Fruit fly (Drosophila melanogaster) whole organism, embryonic: ENCODE measurements around the gene CG18563.
A peak's percentile ranks its signal among the peaks of the same experiment; 100 is the strongest.

Experiments used
- C15 ChIP-seq: fragments of 200-800 bp; sonication (Bioruptor generic); IDR thresholded peaks from 3 replicates; pipeline ENCODE4 v1.3.6; 2022; ENCODE audit warnings: missing biosample characterization, missing genetic modification characterization
- CG10654 ChIP-seq: fragments of 200-800 bp; sonication (Bioruptor generic); optimal IDR thresholded peaks from 2 replicates; lab custom pipeline; 2016; ENCODE audit warnings: missing biosample characterization, missing genetic modification characterization
- CG11398 ChIP-seq: fragments of 200-800 bp; sonication (Bioruptor generic); optimal IDR thresholded peaks from 2 replicates; lab custom pipeline; 2016; ENCODE audit warnings: missing biosample characterization, missing genetic modification characterization
- CG11695 ChIP-seq: fragments of 200-800 bp; sonication (Bioruptor generic); IDR thresholded peaks from 3 replicates; pipeline ENCODE4 v1.3.6; 2022; ENCODE audit warnings: missing biosample characterization, missing genetic modification characterization
- CG14014 ChIP-seq: fragments of 200-800 bp; sonication (Bioruptor generic); IDR thresholded peaks from 2 replicates; pipeline ENCODE4 v1.3.6; 2022; ENCODE audit warnings: missing biosample characterization, missing genetic modification characterization
- CG17802 ChIP-seq: fragments of 200-800 bp; sonication (Bioruptor generic); optimal IDR thresholded peaks from 2 replicates; lab custom pipeline; 2018; ENCODE audit warnings: missing biosample characterization, mild to moderate bottlenecking, missing genetic modification characterization, moderate library complexity
- CG2199 ChIP-seq: fragments of 200-800 bp; sonication (Bioruptor generic); IDR thresholded peaks from 3 replicates; pipeline ENCODE4 v1.3.6; 2022; ENCODE audit warnings: missing biosample characterization, missing genetic modification characterization
- CG2875 ChIP-seq: fragments of 200-800 bp; sonication (Bioruptor generic); optimal IDR thresholded peaks from 2 replicates; lab custom pipeline; 2017; ENCODE audit warnings: missing biosample characterization, mild to moderate bottlenecking, missing genetic modification characterization, missing genetic modification reagents
- CG31365 ChIP-seq: fragments of 200-800 bp; sonication (Bioruptor generic); optimal IDR thresholded peaks from 2 replicates; lab custom pipeline; 2018; ENCODE audit warnings: missing biosample characterization, mild to moderate bottlenecking, missing genetic modification characterization
- CG3726 ChIP-seq: fragments of 200-800 bp; sonication (Bioruptor generic); IDR thresholded peaks from 3 replicates; pipeline ENCODE4, ENCODE4 v1.3.6; 2022; ENCODE audit warnings: missing biosample characterization, missing genetic modification characterization
- CG42726 ChIP-seq: fragments of 200-800 bp; sonication (Bioruptor generic); IDR thresholded peaks from 2 replicates; pipeline ENCODE4 v1.3.6; 2022; ENCODE audit warnings: missing biosample characterization, missing genetic modification characterization; ENCODE audit not compliant: partially characterized antibody
- CG4404 ChIP-seq: fragments of 200-800 bp; sonication (Bioruptor generic); IDR thresholded peaks from 2 replicates; pipeline ENCODE4 v1.3.6; 2022; ENCODE audit warnings: missing biosample characterization, missing genetic modification characterization
- CG4707 ChIP-seq: fragments of 200-800 bp; sonication (Bioruptor generic); optimal IDR thresholded peaks from 2 replicates; lab custom pipeline; 2018; ENCODE audit warnings: missing biosample characterization, mild to moderate bottlenecking, missing genetic modification characterization, moderate library complexity
- CG4730 ChIP-seq: fragments of 200-800 bp; sonication (Bioruptor generic); IDR thresholded peaks from 2 replicates; pipeline ENCODE4 v1.3.6; 2022; ENCODE audit warnings: missing biosample characterization, missing genetic modification characterization
- CG4820 ChIP-seq: fragments of 200-800 bp; sonication (Bioruptor generic); optimal IDR thresholded peaks from 3 replicates; lab custom pipeline; 2016; ENCODE audit warnings: missing biosample characterization, missing genetic modification characterization
- CG6272 ChIP-seq: fragments of 200-800 bp; sonication (Bioruptor generic); IDR thresholded peaks from 2 replicates; pipeline ENCODE4 v1.3.6; 2022; ENCODE audit warnings: missing biosample characterization, missing genetic modification characterization
- D ChIP-seq, 2 experiments: fragments of 200-800 bp in 1 of 2; fragments of >200 bp in 1 of 2; sonication (Bioruptor generic) in 1 of 2; optimal IDR thresholded peaks; 2 replicates in 1 of 2; 3 replicates in 1 of 2; lab custom pipeline; 2017; ENCODE audit warnings: mild to moderate bottlenecking in 1 of 2, missing biosample characterization in 1 of 2, missing genetic modification characterization in 1 of 2, missing genetic modification reagents in 1 of 2
- Doc2 ChIP-seq: fragments of 200-800 bp; sonication (Bioruptor generic); IDR thresholded peaks from 2 replicates; pipeline ENCODE4 v1.3.6; 2022; ENCODE audit warnings: missing biosample characterization, missing genetic modification characterization
- Fer3 ChIP-seq: fragments of 200-800 bp; sonication (Bioruptor generic); optimal IDR thresholded peaks from 2 replicates; lab custom pipeline; 2018; ENCODE audit warnings: missing biosample characterization, mild to moderate bottlenecking, missing genetic modification characterization, moderate library complexity
- Gsc ChIP-seq: fragments of 200-800 bp; sonication (Bioruptor generic); IDR thresholded peaks from 2 replicates; pipeline ENCODE4 v1.3.6; 2022; ENCODE audit warnings: missing biosample characterization, missing genetic modification characterization
- HLH54F ChIP-seq: fragments of 200-800 bp; sonication (Bioruptor generic); optimal IDR thresholded peaks from 3 replicates; lab custom pipeline; 2016; ENCODE audit warnings: missing biosample characterization, missing genetic modification characterization
- HmgD ChIP-seq: fragments of 200-800 bp; sonication (Bioruptor generic); optimal IDR thresholded peaks from 3 replicates; lab custom pipeline; 2016; ENCODE audit warnings: missing biosample characterization, missing genetic modification characterization
- Hr78 ChIP-seq, 2 experiments: fragments of 200-800 bp in 1 of 2; fragments of >200 bp in 1 of 2; sonication (Bioruptor generic) in 1 of 2; optimal IDR thresholded peaks; 2 replicates each; lab custom pipeline; 2017 to 2019; ENCODE audit warnings: missing biosample characterization in 2 of 2, missing genetic modification characterization in 2 of 2, mild to moderate bottlenecking in 1 of 2, moderate library complexity in 1 of 2
- Hsf ChIP-seq: fragments of 200-800 bp; sonication (Bioruptor generic); optimal IDR thresholded peaks from 3 replicates; lab custom pipeline; 2016; ENCODE audit warnings: missing biosample characterization, missing genetic modification characterization
- Nf-YA ChIP-seq: fragments of 200-800 bp; sonication (Bioruptor generic); IDR thresholded peaks from 2 replicates; pipeline ENCODE4 v1.3.6; 2022; ENCODE audit warnings: missing biosample characterization, missing genetic modification characterization
- Poxn ChIP-seq: fragments of 200-800 bp; sonication (Bioruptor generic); IDR thresholded peaks from 2 replicates; pipeline ENCODE4 v1.3.6; 2022; ENCODE audit warnings: missing biosample characterization, missing genetic modification characterization
- Ssrp ChIP-seq: fragments of 200-800 bp; sonication (Bioruptor generic); optimal IDR thresholded peaks from 2 replicates; lab custom pipeline; 2018; ENCODE audit warnings: missing biosample characterization, mild to moderate bottlenecking, missing genetic modification characterization, moderate library complexity
- abd-A ChIP-seq: fragments of 200-800 bp; sonication (Bioruptor generic); optimal IDR thresholded peaks from 3 replicates; lab custom pipeline; 2019; ENCODE audit warnings: missing biosample characterization, mild to moderate bottlenecking, missing genetic modification characterization, moderate library complexity
- bigmax ChIP-seq: fragments of 200-800 bp; sonication (Bioruptor generic); optimal IDR thresholded peaks from 2 replicates; lab custom pipeline; 2018; ENCODE audit warnings: missing biosample characterization, mild to moderate bottlenecking, missing genetic modification characterization
- da ChIP-seq: fragments of 200-800 bp; sonication (Bioruptor generic); optimal IDR thresholded peaks from 2 replicates; lab custom pipeline; 2016; ENCODE audit warnings: missing biosample characterization, missing genetic modification characterization
- dati ChIP-seq: fragments of 200-800 bp; sonication (Bioruptor generic); IDR thresholded peaks from 2 replicates; pipeline ENCODE4 v1.3.6; 2022; ENCODE audit warnings: missing biosample characterization, missing genetic modification characterization
- disco-r ChIP-seq: fragments of 200-800 bp; sonication (Bioruptor generic); optimal IDR thresholded peaks from 2 replicates; lab custom pipeline; 2016; ENCODE audit warnings: missing biosample characterization, missing genetic modification characterization
- gcm ChIP-seq: fragments of 200-800 bp; sonication (Bioruptor generic); optimal IDR thresholded peaks from 2 replicates; lab custom pipeline; 2019; ENCODE audit warnings: missing biosample characterization, mild to moderate bottlenecking, missing genetic modification characterization, moderate library complexity
- gem ChIP-seq: fragments of 200-800 bp; sonication (Bioruptor generic); optimal IDR thresholded peaks from 2 replicates; lab custom pipeline; 2019; ENCODE audit warnings: missing biosample characterization, mild to moderate bottlenecking, missing genetic modification characterization, moderate library complexity
- grn ChIP-seq: fragments of 200-800 bp; sonication (Bioruptor generic); optimal IDR thresholded peaks from 3 replicates; lab custom pipeline; 2017; ENCODE audit warnings: missing biosample characterization, missing genetic modification characterization
- gro ChIP-seq: fragments of 200-800 bp; sonication (Bioruptor generic); optimal IDR thresholded peaks from 2 replicates; lab custom pipeline; 2016; ENCODE audit warnings: missing biosample characterization, missing genetic modification characterization
- gsb ChIP-seq: fragments of 200-800 bp; sonication (Bioruptor generic); IDR thresholded peaks from 2 replicates; pipeline ENCODE4 v1.3.6; 2022; ENCODE audit warnings: missing biosample characterization, missing genetic modification characterization
- klu ChIP-seq: fragments of 200-800 bp; sonication (Bioruptor generic); IDR thresholded peaks from 2 replicates; pipeline ENCODE4 v1.3.6; 2022; ENCODE audit warnings: missing biosample characterization, missing genetic modification characterization
- nau ChIP-seq: fragments of 200-800 bp; sonication (Bioruptor generic); optimal IDR thresholded peaks from 3 replicates; lab custom pipeline; 2017; ENCODE audit warnings: missing biosample characterization, mild to moderate bottlenecking, missing genetic modification characterization, missing genetic modification reagents
- nerfin-1 ChIP-seq: fragments of 200-800 bp; sonication (Bioruptor generic); optimal IDR thresholded peaks from 3 replicates; lab custom pipeline; 2019; ENCODE audit warnings: missing biosample characterization, mild to moderate bottlenecking, missing genetic modification characterization, moderate library complexity
- slbo ChIP-seq: fragments of 200-800 bp; sonication (Bioruptor generic); IDR thresholded peaks from 2 replicates; pipeline ENCODE4 v1.3.6; 2022; ENCODE audit warnings: missing biosample characterization, missing genetic modification characterization
- tap ChIP-seq: fragments of 200-800 bp; optimal IDR thresholded peaks from 3 replicates; lab custom pipeline; 2019; ENCODE audit warnings: missing biosample characterization, mild to moderate bottlenecking, missing genetic modification characterization, moderate library complexity
- tin ChIP-seq: fragments of 200-800 bp; sonication (Bioruptor generic); optimal IDR thresholded peaks from 3 replicates; lab custom pipeline; 2016; ENCODE audit warnings: missing biosample characterization, missing genetic modification characterization
- trem ChIP-seq: fragments of 200-800 bp; optimal IDR thresholded peaks from 3 replicates; lab custom pipeline; 2019; ENCODE audit warnings: missing biosample characterization, mild to moderate bottlenecking, missing genetic modification characterization, moderate library complexity
- trh ChIP-seq: fragments of 200-800 bp; sonication (Bioruptor generic); optimal IDR thresholded peaks from 2 replicates; lab custom pipeline; 2016; ENCODE audit warnings: missing biosample characterization, missing genetic modification characterization
- tup ChIP-seq: fragments of 200-800 bp; sonication (Bioruptor generic); optimal IDR thresholded peaks from 2 replicates; lab custom pipeline; 2016; ENCODE audit warnings: missing biosample characterization, mild to moderate bottlenecking, missing genetic modification characterization, moderate library complexity
- twi ChIP-seq: fragments of 200-800 bp; optimal IDR thresholded peaks from 2 replicates; lab custom pipeline; 2019; ENCODE audit warnings: missing biosample characterization, mild to moderate bottlenecking, missing genetic modification characterization, moderate library complexity
- vnd ChIP-seq: fragments of 200-800 bp; sonication (Bioruptor generic); IDR thresholded peaks from 3 replicates; pipeline ENCODE4 v1.3.6; 2022; ENCODE audit warnings: missing biosample characterization, missing genetic modification characterization; ENCODE audit not compliant: partially characterized antibody

The CG18563 gene

dm6 chr2L:17429788-17430587 lies 27.9 kb downstream of the CG18563 start (continued):
- TF ChIP-seq Fer3 (tag; lab: Kevin White, UChicago) (peak; percentile 95), CG31365 (tag; lab: Kevin White, UChicago) (peak; percentile 29), gro (GFP tag; lab: Kevin White, UChicago) (no peak), Doc2 (GFP tag; lab: Robert Waterston, UW) (peak; percentile 88), CG10654 (GFP tag; lab: Kevin White, UChicago) (peak; percentile 95), da (GFP tag; lab: Kevin White, UChicago) (no peak), abd-A (peak; percentile 87), HmgD (GFP tag; lab: Kevin White, UChicago) (no peak), CG2199 (peak; percentile 16; the same call in 1 of the 3 replicates), gcm (GFP tag; lab: Kevin White, UChicago) (peak; percentile 97), grn (GFP tag; lab: Kevin White, UChicago) (no peak), gsb (peak; percentile 87), Poxn (GFP tag; lab: Robert Waterston, UW) (peak; percentile 51; the same call in 1 of the 2 replicates), CG2875 (GFP tag; lab: Kevin White, UChicago) (peak; percentile 81), Hsf (peak; percentile 85), tin (GFP tag; lab: Kevin White, UChicago) (peak; percentile 86), tup (GFP tag; lab: Kevin White, UChicago) (peak; percentile 40), CG11398 (GFP tag; lab: Kevin White, UChicago) (peak; percentile 73), trh (peak; percentile 16), nerfin-1 (tag; lab: Kevin White, UChicago) (peak; percentile 97), CG14014 (GFP tag; lab: Robert Waterston, UW) (peak; percentile 94), nau (peak; percentile 94), CG11695 (GFP tag; lab: Robert Waterston, UW) (peak; percentile 98), vnd (no peak), CG42726 (GFP tag; lab: Robert Waterston, UW) (no peak), disco-r (GFP tag; lab: Kevin White, UChicago) (peak; percentile 26), Nf-YA (peak; percentile 89), slbo (GFP tag; lab: Robert Waterston, UW) (peak; percentile 87), bigmax (no peak), klu (GFP tag; lab: Robert Waterston, UW) (peak; percentile 55), CG4820 (GFP tag; lab: Kevin White, UChicago) (peak; percentile 34), gem (tag; lab: Kevin White, UChicago) (peak; percentile 99), Ssrp (tag; lab: Kevin White, UChicago) (peak; percentile 69), C15 (GFP tag; lab: Robert Waterston, UW) (peak; percentile 72; the same call in 1 of the 3 replicates), CG3726 (GFP tag; lab: Robert Waterston, UW) (peak; percentile 91), CG17802 (tag; lab: Kevin White, UChicago) (peak; percentile 80), trem (peak; percentile 94), CG4730 (peak; percentile 93), tap (tag; lab: Kevin White, UChicago) (peak; percentile 98), CG4404 (GFP tag; lab: Robert Waterston, UW) (peak; percentile 77), D (optimal IDR thresholded peaks at IDR 0.05; lab: Kevin White, UChicago) (no peak), D (GFP tag; optimal IDR thresholded peaks at IDR 0.05; lab: Kevin White, UChicago) (peak; percentile 96), CG4707 (no peak), Gsc (peak; percentile 88), Hr78 (GFP tag; optimal IDR thresholded peaks at IDR 0.05; lab: Kevin White, UChicago) (peak in 1 of 2 experiments; percentile 96), HLH54F (GFP tag; lab: Kevin White, UChicago) (peak; percentile 13), dati (GFP tag; lab: Robert Waterston, UW) (peak; percentile 58; the same call in 1 of the 2 replicates), twi (tag; lab: Kevin White, UChicago) (peak; percentile 73), CG6272 (GFP tag; lab: Robert Waterston, UW) (peak; percentile 90)
